Fruit fly (Drosophila melanogaster) S2 (cell line): Measurements from ENCODE around the gene Fbw5.
A peak's percentile ranks its signal among the peaks of the same experiment; 100 is the strongest.

Experiments
- CG8478 ChIP-seq: fragments of >200 bp; optimal IDR thresholded peaks from 2 replicates; lab custom pipeline; 2018
- CTCF ChIP-seq, 2 experiments: fragments of >200 bp; optimal IDR thresholded peaks; 2 replicates each; lab custom pipeline; 2018

Fbw5 gene

DNA sequence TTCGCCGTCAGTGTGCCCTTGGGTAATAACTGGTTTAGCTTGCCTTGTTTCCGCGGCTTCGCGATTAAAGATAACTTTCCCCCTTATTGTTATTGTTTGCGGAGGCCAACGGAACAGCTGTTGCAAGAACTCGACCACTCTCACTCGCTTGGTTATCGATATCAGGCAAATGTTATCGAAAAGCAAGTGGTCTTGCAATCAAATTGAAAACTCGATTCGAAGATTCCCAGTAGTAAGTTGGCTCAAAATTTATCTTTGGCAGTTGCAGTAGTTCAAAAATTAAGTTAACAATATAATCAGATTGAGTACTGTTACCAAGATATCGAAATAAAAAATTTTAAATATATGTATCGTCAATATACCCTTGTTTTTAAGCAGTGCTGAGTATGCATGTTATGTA is at the start of gene Fbw5, which contains the start of gene CG9147:
TSS of gene Fbw5 (minus strand) at position 131 of the 400 bp plus-strand sequence.
TSS of gene CG9147 (plus strand) at position 175 of the 400 bp plus-strand sequence.
- no peak for TF ChIP-seq CG8478 (lab: Kevin White, UChicago)

DNA sequence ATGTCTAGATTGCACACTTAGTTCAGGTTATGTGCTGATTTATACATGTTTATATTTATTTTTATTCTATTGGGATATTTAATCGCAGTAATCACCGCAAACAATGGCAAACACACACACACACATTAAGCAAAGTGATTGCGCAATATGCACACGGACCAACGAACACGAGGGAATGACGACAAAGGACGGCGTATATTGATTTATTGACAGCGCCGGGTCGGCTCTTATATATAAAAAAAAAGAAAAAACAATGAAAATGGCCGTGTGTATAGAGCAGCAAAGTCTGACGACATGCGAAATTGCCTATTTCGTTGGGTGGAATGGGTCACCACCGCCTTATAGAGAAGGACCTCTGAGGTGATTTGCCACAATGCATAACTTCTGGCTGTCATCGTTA is 45.0 kb upstream of the Fbw5 start:
- no peak for TF ChIP-seq CG8478 (lab: Kevin White, UChicago)
- TF ChIP-seq CTCF (optimal IDR thresholded peaks at IDR 0.05; lab: Kevin White, UChicago): no peak

DNA sequence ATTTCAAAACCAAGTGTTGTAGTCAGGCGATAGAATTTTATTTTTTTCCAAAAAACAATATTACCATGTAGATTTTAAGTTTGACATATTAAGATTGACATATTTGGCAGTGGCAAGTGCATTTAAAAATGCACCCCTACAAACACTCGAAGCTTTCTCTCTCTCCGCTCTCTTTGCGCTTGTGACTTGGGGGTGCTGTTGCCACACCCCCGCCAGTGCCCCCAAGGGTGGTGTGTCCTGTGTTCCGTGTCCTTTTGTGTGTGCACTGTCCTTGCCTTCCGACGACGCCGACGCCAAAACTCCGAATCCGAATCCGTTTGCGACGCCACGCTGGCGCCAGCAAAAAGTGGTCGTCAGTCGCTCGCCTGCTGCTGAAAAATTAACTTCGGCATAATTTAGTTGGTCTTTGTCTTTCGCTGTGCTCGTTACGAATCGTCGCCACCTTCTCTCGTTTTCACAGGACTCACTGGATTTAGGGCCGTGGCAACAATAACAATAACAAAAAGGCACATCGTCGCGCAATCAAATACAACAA is 43.6 kb upstream of the Fbw5 start:
- TF ChIP-seq CTCF (optimal IDR thresholded peaks at IDR 0.05; lab: Kevin White, UChicago) (no peak), CG8478 (lab: Kevin White, UChicago) (no peak)

- TF ChIP-seq CTCF (optimal IDR thresholded peaks at IDR 0.05; lab: Kevin White, UChicago) (no peak), CG8478 (lab: Kevin White, UChicago) (no peak)
Measured at dm6 chr2L:6100202-6100689, 34.5 kb upstream of the Fbw5 start, which contains the start of gene stai. Gene stai (plus strand): TSS chr2L:6100377.

- TF ChIP-seq CTCF (optimal IDR thresholded peaks at IDR 0.05; lab: Kevin White, UChicago): no peak
- no peak for TF ChIP-seq CG8478 (lab: Kevin White, UChicago)
Measured at dm6 chr2L:6099270-6099644, 33.5 kb upstream of the Fbw5 start.

DNA sequence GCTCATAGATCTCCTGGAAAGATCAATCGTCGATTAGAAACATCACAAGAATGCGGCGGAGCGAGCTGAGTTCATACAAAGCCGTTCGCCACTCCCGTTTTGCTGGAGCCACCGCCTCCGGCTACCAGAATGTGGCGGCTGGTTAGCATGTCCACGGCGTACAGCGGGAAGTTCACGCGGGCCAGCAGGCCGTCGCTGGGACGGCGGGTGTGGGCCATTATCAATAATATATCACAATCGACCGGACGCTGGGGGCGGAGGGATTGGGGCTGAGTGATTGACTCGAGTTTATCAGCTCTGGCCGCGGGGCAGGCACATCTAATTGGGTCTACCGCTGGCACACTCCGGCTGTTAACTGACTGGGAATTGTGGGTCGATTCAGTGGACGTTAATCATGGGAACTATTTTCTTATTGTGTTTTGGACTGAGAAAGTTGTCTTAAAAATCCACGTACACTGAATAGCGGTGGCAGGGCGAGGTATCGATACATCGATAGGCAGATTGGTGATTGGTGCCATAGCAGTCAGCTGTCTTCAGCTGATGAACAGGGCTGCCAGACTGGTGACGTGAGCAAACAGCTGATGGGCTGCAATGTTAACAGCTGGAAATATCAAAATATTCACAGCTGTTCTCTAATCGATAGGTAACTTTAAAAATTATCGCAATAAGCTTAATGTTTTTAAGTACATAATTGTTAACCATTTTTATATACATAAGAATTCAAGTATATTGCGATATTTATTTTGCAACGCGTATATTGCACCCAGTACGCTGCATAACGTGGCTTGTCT is 32.9 kb upstream of the Fbw5 start, which contains the start of gene CG9175:
TSS of gene CG9175 (minus strand) at position 488 of the 791 bp plus-strand sequence.
- no peak for TF ChIP-seq CG8478 (lab: Kevin White, UChicago)
- peak; percentile 0 to 37 for TF ChIP-seq CTCF (optimal IDR thresholded peaks at IDR 0.05; lab: Kevin White, UChicago)

DNA sequence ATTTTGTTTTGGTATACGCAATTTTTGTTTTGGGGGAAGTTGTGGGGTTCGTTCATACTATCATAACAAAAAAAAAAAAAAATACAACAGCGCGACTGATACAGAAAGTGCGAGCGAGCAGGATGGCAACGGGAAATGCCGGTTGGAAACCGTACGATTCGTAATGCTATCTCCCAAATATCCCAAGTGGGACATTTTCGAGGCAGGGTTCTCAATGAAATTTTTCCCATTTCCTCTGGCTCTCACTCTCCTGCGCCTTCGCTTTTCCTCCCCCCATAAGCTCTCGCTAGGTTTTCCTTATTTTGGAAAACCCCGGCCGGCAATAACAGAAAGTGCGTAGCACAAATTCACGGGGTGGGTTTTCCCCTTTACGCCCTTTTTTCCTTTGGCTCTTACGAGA is 26.5 kb upstream of the Fbw5 start:
- TF ChIP-seq CTCF (optimal IDR thresholded peaks at IDR 0.05; lab: Kevin White, UChicago) (no peak), CG8478 (lab: Kevin White, UChicago) (no peak)

dm6 chr2L:6090786-6091716 is 25.3 kb upstream of the Fbw5 start, which contains the start of gene CG45075:
Gene CG45075 (plus strand): TSS chr2L:6091412.
- TF ChIP-seq CG8478 (lab: Kevin White, UChicago): no peak
- peak in 1 of 2 experiments; percentile 19 for TF ChIP-seq CTCF (optimal IDR thresholded peaks at IDR 0.05; lab: Kevin White, UChicago)

- TF ChIP-seq CG8478 (lab: Kevin White, UChicago): no peak
- TF ChIP-seq CTCF (optimal IDR thresholded peaks at IDR 0.05; lab: Kevin White, UChicago): no peak
Measured at dm6 chr2L:6090365-6090764, 24.6 kb upstream of the Fbw5 start.

dm6 chr2L:6089604-6090198 is 23.9 kb upstream of the Fbw5 start:
- TF ChIP-seq CG8478 (lab: Kevin White, UChicago) (no peak), CTCF (optimal IDR thresholded peaks at IDR 0.05; lab: Kevin White, UChicago) (no peak)

DNA sequence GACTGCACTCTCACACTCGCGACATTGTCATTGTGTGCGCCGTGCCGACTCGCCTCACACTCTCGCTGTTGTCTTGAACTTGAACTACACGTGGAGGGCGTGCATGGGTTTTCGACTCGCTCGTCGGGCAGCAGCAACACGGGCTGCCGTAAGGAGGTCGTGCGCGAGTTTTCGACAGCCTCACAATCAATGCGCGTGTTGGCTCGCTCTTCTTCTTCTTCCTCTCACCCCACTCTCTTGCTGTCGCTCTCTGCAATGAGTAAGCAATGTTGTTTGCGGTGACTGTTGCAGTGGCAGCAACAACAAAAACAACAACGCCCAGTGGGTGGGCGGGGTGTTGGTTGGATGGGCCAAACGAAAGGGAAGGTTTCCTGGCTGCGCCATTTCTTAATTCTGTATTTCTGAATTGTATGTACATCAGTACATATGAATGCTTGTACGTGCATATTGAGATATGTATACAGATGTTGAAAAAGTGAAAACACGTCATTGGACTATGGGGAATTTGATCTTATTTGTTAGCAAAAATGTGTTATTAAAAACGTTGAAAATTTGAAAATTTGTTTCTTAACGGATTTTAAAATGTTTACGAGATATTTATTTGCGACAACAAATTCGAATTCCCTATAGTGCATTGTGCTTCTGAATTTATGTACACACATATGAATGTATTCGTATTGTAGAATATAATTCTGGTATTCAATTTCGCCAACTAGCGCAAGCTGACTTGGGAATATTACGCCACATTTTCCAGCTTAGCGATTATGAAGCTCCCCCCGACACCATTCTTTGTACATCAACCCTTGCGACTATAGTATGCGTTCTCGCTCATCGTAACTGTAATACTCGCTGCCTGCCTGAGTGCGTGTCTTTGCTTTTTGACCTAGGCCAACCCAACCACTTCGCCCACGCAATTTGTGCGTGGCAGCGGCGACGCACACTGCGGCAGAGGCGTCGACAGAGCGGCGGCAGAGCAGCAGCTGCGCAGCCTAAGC is 22.9 kb upstream of the Fbw5 start:
- TF ChIP-seq CG8478 (lab: Kevin White, UChicago): no peak

dm6 chr2L:6087685-6088084 is 21.9 kb upstream of the Fbw5 start:
- no peak for TF ChIP-seq CG8478 (lab: Kevin White, UChicago)
- TF ChIP-seq CTCF (optimal IDR thresholded peaks at IDR 0.05; lab: Kevin White, UChicago): no peak

dm6 chr2L:6086771-6087170 is 21.0 kb upstream of the Fbw5 start:
- TF ChIP-seq CTCF (optimal IDR thresholded peaks at IDR 0.05; lab: Kevin White, UChicago) (no peak), CG8478 (lab: Kevin White, UChicago) (no peak)
